ENCODE assay signal across 2 fruit fly cellular contexts in the genomic region with DNA sequence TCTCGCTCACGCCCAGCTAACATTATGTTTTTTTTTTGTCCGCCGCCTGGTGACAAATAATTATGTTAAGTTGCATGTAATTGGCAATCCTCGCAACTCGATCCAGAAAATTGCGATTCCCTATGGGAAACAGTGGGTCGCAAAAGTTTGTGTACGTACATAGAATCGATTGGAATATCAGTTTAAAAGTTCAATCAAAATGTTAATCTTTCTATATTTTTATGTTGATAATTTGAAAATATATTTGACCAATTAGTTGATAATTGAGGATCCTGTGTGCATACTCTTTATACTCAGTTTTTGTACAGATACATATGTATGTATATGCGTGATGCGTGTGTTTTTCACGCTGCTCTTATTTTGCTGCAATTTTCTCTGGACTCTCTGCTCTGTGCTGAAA.
TF ChIP-seq lines count a peak whose summit lies in the region.

No protein-coding gene starts in this region.

TF ChIP-seq in whole organism, embryonic, 481 proteins besides CTCF, POLR2A, EP300 and RAD21 (continued from another document):
- TF ChIP-seq row (GFP tag; IDR thresholded peaks at IDR 0.05; lab: Robert Waterston, UW): 0 out of 3 replicates have a peak, but pooled peaks have one; percentile 15
- TF ChIP-seq Camta (GFP tag; optimal IDR thresholded peaks at IDR 0.05; lab: Kevin White, UChicago): no peak
- no peak for TF ChIP-seq NK7.1 (GFP tag; optimal IDR thresholded peaks at IDR 0.05; lab: Kevin White, UChicago)
- TF ChIP-seq nom (GFP tag; optimal IDR thresholded peaks at IDR 0.05; lab: Kevin White, UChicago): peak; percentile 38
- no peak for TF ChIP-seq Aef1 (GFP tag; IDR thresholded peaks at IDR 0.05; lab: Robert Waterston, UW)
- TF ChIP-seq Fer3 (tag; optimal IDR thresholded peaks at IDR 0.05; lab: Kevin White, UChicago): no peak
- no peak for TF ChIP-seq prd (optimal IDR thresholded peaks at IDR 0.05; lab: Kevin White, UChicago)
- peak; percentile 38; the same call in 1 of the 3 replicates for TF ChIP-seq prd (GFP tag; IDR thresholded peaks at IDR 0.05; lab: Robert Waterston, UW)

TF ChIP-seq in whole organism, prepupa, 60 proteins besides CTCF, POLR2A, EP300 and RAD21 (continued from another document):
- peak; percentile 7 for TF ChIP-seq Lpt (GFP tag; optimal IDR thresholded peaks at IDR 0.05; lab: Kevin White, UChicago)
- peak; percentile 46 for TF ChIP-seq CG10631 (GFP tag; optimal IDR thresholded peaks at IDR 0.05; lab: Kevin White, UChicago)
- peak; percentile 24 for TF ChIP-seq CG8632 (GFP tag; optimal IDR thresholded peaks at IDR 0.05; lab: Kevin White, UChicago)
- TF ChIP-seq acj6 (GFP tag; optimal IDR thresholded peaks at IDR 0.05; lab: Kevin White, UChicago): peak; percentile 48
- peak; percentile 35 for TF ChIP-seq topi (GFP tag; optimal IDR thresholded peaks at IDR 0.05; lab: Kevin White, UChicago)
- peak; percentile 34 for TF ChIP-seq cyc (GFP tag; optimal IDR thresholded peaks at IDR 0.05; lab: Kevin White, UChicago)
- peak; percentile 60 for TF ChIP-seq CG3919 (GFP tag; optimal IDR thresholded peaks at IDR 0.05; lab: Kevin White, UChicago)
- TF ChIP-seq Sox14 (GFP tag; optimal IDR thresholded peaks at IDR 0.05; lab: Kevin White, UChicago): peak; percentile 49
- TF ChIP-seq CG7368 (GFP tag; optimal IDR thresholded peaks at IDR 0.05; lab: Kevin White, UChicago): peak; percentile 29
- peak; percentile 38 for TF ChIP-seq net (GFP tag; optimal IDR thresholded peaks at IDR 0.05; lab: Kevin White, UChicago)
- TF ChIP-seq spab (GFP tag; optimal IDR thresholded peaks at IDR 0.05; lab: Kevin White, UChicago): peak; percentile 47
- TF ChIP-seq fd59A (GFP tag; optimal IDR thresholded peaks at IDR 0.05; lab: Kevin White, UChicago): peak; percentile 4
- TF ChIP-seq eg (GFP tag; IDR thresholded peaks at IDR 0.05; lab: Robert Waterston, UW): peak; percentile 70
- peak; percentile 38 for TF ChIP-seq CG32006 (GFP tag; optimal IDR thresholded peaks at IDR 0.05; lab: Kevin White, UChicago)
- TF ChIP-seq lz (GFP tag; optimal IDR thresholded peaks at IDR 0.05; lab: Kevin White, UChicago): peak; percentile 40
- TF ChIP-seq Ets21C (GFP tag; optimal IDR thresholded peaks at IDR 0.05; lab: Kevin White, UChicago): no peak
- TF ChIP-seq CG6854 (GFP tag; optimal IDR thresholded peaks at IDR 0.05; lab: Kevin White, UChicago): peak; percentile 1
- no peak for TF ChIP-seq fkh (GFP tag; optimal IDR thresholded peaks at IDR 0.05; lab: Kevin White, UChicago)
- no peak for TF ChIP-seq fd85E (GFP tag; optimal IDR thresholded peaks at IDR 0.05; lab: Kevin White, UChicago)
- TF ChIP-seq CG8319 (GFP tag; optimal IDR thresholded peaks at IDR 0.05; lab: Kevin White, UChicago): peak; percentile 3
- no peak for TF ChIP-seq CG31627 (GFP tag; optimal IDR thresholded peaks at IDR 0.05; lab: Kevin White, UChicago)
- peak; percentile 54 for TF ChIP-seq Hr4 (GFP tag; optimal IDR thresholded peaks at IDR 0.05; lab: Kevin White, UChicago)
- TF ChIP-seq CG6808 (GFP tag; optimal IDR thresholded peaks at IDR 0.05; lab: Kevin White, UChicago): peak; percentile 67
- peak; percentile 16 for TF ChIP-seq Smox (GFP tag; optimal IDR thresholded peaks at IDR 0.05; lab: Kevin White, UChicago)
- TF ChIP-seq dsx (GFP tag; optimal IDR thresholded peaks at IDR 0.05; lab: Kevin White, UChicago; ENCODE audit: poor library complexity, severe bottlenecking): peak; percentile 73
- TF ChIP-seq CG6792 (GFP tag; optimal IDR thresholded peaks at IDR 0.05; lab: Kevin White, UChicago): peak; percentile 23
- TF ChIP-seq CG1621 (tag; optimal IDR thresholded peaks at IDR 0.05; lab: Kevin White, UChicago): peak; percentile 43
- peak; percentile 82 for TF ChIP-seq CG6163 (GFP tag; IDR thresholded peaks at IDR 0.05; lab: Robert Waterston, UW)
- peak; percentile 37 for TF ChIP-seq OdsH (GFP tag; optimal IDR thresholded peaks at IDR 0.05; lab: Kevin White, UChicago)
- peak; percentile 59 for TF ChIP-seq pdm3 (GFP tag; optimal IDR thresholded peaks at IDR 0.05; lab: Kevin White, UChicago)
- TF ChIP-seq Sox15 (GFP tag; optimal IDR thresholded peaks at IDR 0.05; lab: Kevin White, UChicago): no peak
- no peak for TF ChIP-seq dac (GFP tag; optimal IDR thresholded peaks at IDR 0.05; lab: Kevin White, UChicago)
- TF ChIP-seq CG6276 (GFP tag; optimal IDR thresholded peaks at IDR 0.05; lab: Kevin White, UChicago): no peak
- peak; percentile 14 for TF ChIP-seq Hr39 (GFP tag; optimal IDR thresholded peaks at IDR 0.05; lab: Kevin White, UChicago)
- peak; percentile 82 for TF ChIP-seq Gug (GFP tag; IDR thresholded peaks at IDR 0.05; lab: Robert Waterston, UW)
- TF ChIP-seq vri (GFP tag; optimal IDR thresholded peaks at IDR 0.05; lab: Kevin White, UChicago): no peak
- no peak for TF ChIP-seq Hr38 (GFP tag; optimal IDR thresholded peaks at IDR 0.05; lab: Kevin White, UChicago)
- peak; percentile 62 to 73 for TF ChIP-seq ss (GFP tag; optimal IDR thresholded peaks at IDR 0.05; lab: Kevin White, UChicago)
